Worm (Caenorhabditis elegans) whole organism, young adult: ENCODE results near the gene nas-10.

Source experiments
- F57A8.1 ChIP-seq: fragments of 200-800 bp; sonication (Bioruptor generic); optimal IDR thresholded peaks from 2 replicates; lab custom pipeline; 2018; ENCODE audit warnings: mild to moderate bottlenecking, missing genetic modification characterization, moderate library complexity, missing compliant biosample characterization
- Y53G8AR.9 ChIP-seq: fragments of 200-800 bp; sonication (Bioruptor generic); conservative IDR thresholded peaks from 2 replicates; pipeline ENCODE4 v1.3.6; 2022; ENCODE audit warnings: missing genetic modification reagents, missing genetic modification characterization, missing compliant biosample characterization
- ama-1 ChIP-seq, 3 experiments: fragments of 150-350 bp in 1 of 3; sonication (generic microtip) in 2 of 3; optimal IDR thresholded peaks; 2 replicates each; lab custom pipeline; 2014 to 2018; ENCODE audit warnings: missing biosample characterization in 2 of 3, missing genetic modification characterization in 2 of 3, missing genetic modification reagents in 2 of 3
- nhr-80 ChIP-seq: sonication (generic microtip); optimal IDR thresholded peaks from 2 replicates; lab custom pipeline; 2016; ENCODE audit warnings: missing genetic modification characterization, missing compliant biosample characterization

DNA sequence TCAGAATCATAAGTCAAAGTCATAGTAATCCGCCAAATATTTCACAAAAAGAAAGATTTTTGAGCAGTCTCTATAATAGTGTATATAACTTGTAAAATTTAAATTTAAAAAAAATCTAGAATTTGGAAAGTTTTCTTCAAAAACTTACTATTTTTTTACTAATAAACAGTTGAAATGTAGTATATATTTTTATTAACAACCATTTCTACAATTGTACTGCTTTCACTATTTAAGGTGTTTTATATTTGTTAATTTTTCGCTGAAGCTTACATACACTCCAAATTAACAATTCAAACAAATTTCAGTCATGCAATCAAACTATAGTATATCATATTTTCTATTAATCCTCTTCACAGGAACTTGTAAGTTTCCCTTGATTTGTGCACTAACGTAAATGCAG, 2.9 kb upstream of the nas-10 start, which contains the start of gene lge-1:
- no peak for TF ChIP-seq nhr-80
- TF ChIP-seq Y53G8AR.9 (GFP tag; lab: Robert Waterston, UW), result no peak
- no peak for TF ChIP-seq ama-1 (optimal IDR thresholded peaks at IDR 0.05; lab: Kevin White, UChicago)
- no peak for TF ChIP-seq ama-1 (GFP tag; optimal IDR thresholded peaks at IDR 0.05; lab: Kevin White, UChicago)
- no peak for TF ChIP-seq F57A8.1 (GFP tag; lab: Kevin White, UChicago)
